Fruit fly (Drosophila melanogaster) S2 (cell line): ENCODE data around the gene CG14346.

Source experiments
- CG8478 ChIP-seq: fragments of >200 bp; optimal IDR thresholded peaks from 2 replicates; lab custom pipeline; 2018
- CTCF ChIP-seq, 2 experiments: fragments of >200 bp; optimal IDR thresholded peaks; 2 replicates each; lab custom pipeline; 2018

DNA sequence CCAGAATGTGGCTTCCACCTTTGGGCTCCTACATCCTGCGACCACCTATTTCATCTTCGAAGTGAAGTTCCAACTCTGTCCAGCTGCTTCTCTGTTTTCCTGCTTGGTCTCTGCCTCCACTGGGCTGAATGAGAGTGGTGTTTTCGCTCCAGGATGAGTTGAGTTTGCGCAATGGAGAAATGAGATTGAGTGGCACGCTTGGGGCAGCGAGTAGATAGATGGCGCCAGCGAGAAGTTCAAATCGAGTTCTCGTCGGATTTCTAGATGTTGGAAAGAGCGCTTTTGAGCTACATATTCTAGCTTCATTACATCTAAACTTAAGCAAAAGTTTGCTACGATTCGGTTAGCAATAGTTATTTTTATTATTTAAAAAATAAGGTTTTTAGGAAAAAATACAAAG is 21.8 kb upstream of the CG14346 start:
- TF ChIP-seq CG8478 (lab: Kevin White, UChicago): no peak
- peak; percentile 16 to 53 for TF ChIP-seq CTCF (optimal IDR thresholded peaks at IDR 0.05; lab: Kevin White, UChicago)
